Worm (Caenorhabditis elegans) whole organism, L1 larva: ENCODE measurements around the gene F20A1.6.

Experiments used
- C16A3.4 ChIP-seq: fragments of 150-350 bp; optimal IDR thresholded peaks from 2 replicates; lab custom pipeline; 2014; ENCODE audit warnings: missing biosample characterization, missing genetic modification characterization
- C34B4.2 ChIP-seq: sonication (generic microtip); optimal IDR thresholded peaks from 2 replicates; lab custom pipeline; 2017; ENCODE audit warnings: mild to moderate bottlenecking, missing genetic modification characterization, missing compliant biosample characterization
- alr-1 ChIP-seq: fragments of 200-800 bp; sonication (Bioruptor generic); optimal IDR thresholded peaks from 2 replicates; lab custom pipeline; 2018; ENCODE audit warnings: borderline replicate concordance, mild to moderate bottlenecking, missing genetic modification characterization, missing compliant biosample characterization
- aly-2 ChIP-seq: fragments of 150-350 bp; optimal IDR thresholded peaks from 2 replicates; lab custom pipeline; 2014; ENCODE audit warnings: missing biosample characterization, missing genetic modification characterization
- blmp-1 ChIP-seq: fragments of 150-350 bp; optimal IDR thresholded peaks from 2 replicates; lab custom pipeline; 2014; ENCODE audit warnings: missing biosample characterization, missing genetic modification characterization
- ceh-82 ChIP-seq, 3 experiments: fragments of 150-350 bp in 1 of 3; sonication (generic microtip) in 2 of 3; optimal IDR thresholded peaks; 2 replicates each; lab custom pipeline; 2014 to 2017; ENCODE audit warnings: missing biosample characterization in 3 of 3, missing genetic modification characterization in 3 of 3
- ceh-88 ChIP-seq: fragments of 200-800 bp; sonication (Bioruptor generic); IDR thresholded peaks from 2 replicates; pipeline ENCODE4 v1.3.6; 2022; ENCODE audit warnings: missing genetic modification characterization, missing compliant biosample characterization
- ceh-90 ChIP-seq: sonication (generic microtip); optimal IDR thresholded peaks from 2 replicates; lab custom pipeline; 2016; ENCODE audit warnings: missing genetic modification characterization, missing compliant biosample characterization
- ces-1 ChIP-seq: fragments of 150-350 bp; optimal IDR thresholded peaks from 2 replicates; lab custom pipeline; 2014; ENCODE audit warnings: missing biosample characterization, missing genetic modification reagents, missing genetic modification characterization
- dpl-1 ChIP-seq, 3 experiments: fragments of 150-350 bp in 2 of 3; sonication (generic microtip) in 1 of 3; optimal IDR thresholded peaks; 2 replicates each; lab custom pipeline; 2014 to 2017; ENCODE audit warnings: missing biosample characterization in 3 of 3, missing genetic modification characterization in 3 of 3, missing genetic modification reagents in 3 of 3
- dsc-1 ChIP-seq: sonication (generic microtip); optimal IDR thresholded peaks from 2 replicates; lab custom pipeline; 2016; ENCODE audit warnings: mild to moderate bottlenecking, missing genetic modification characterization, missing compliant biosample characterization
- efl-3 ChIP-seq: fragments of 200-800 bp; sonication (Bioruptor generic); optimal IDR thresholded peaks from 2 replicates; lab custom pipeline; 2018; ENCODE audit warnings: mild to moderate bottlenecking, missing genetic modification characterization, missing compliant biosample characterization
- egl-13 ChIP-seq: sonication (generic microtip); optimal IDR thresholded peaks from 2 replicates; lab custom pipeline; 2016; ENCODE audit warnings: missing genotype, missing genetic modification reagents, missing genetic modification characterization, missing compliant biosample characterization
- elt-2 ChIP-seq: sonication (generic microtip); optimal IDR thresholded peaks from 2 replicates; lab custom pipeline; 2016; ENCODE audit warnings: missing genetic modification characterization, mild to moderate bottlenecking, inconsistent platforms, missing compliant biosample characterization, missing genetic modification reagents
- elt-3 ChIP-seq, 6 experiments: fragments of 150-350 bp in 1 of 6; sonication (generic microtip); optimal IDR thresholded peaks; 2 replicates each; lab custom pipeline; 2017 to 2018; ENCODE audit warnings: missing biosample characterization in 6 of 6, missing genetic modification characterization in 6 of 6, inconsistent platforms in 1 of 6
- fkh-8 ChIP-seq: sonication (generic microtip); optimal IDR thresholded peaks from 2 replicates; lab custom pipeline; 2016; ENCODE audit warnings: mild to moderate bottlenecking, missing genetic modification characterization, missing compliant biosample characterization
- grh-1 ChIP-seq: fragments of 200-800 bp; sonication (Bioruptor generic); IDR thresholded peaks from 2 replicates; pipeline ENCODE4 v1.3.6; 2022; ENCODE audit warnings: missing genetic modification reagents, missing genetic modification characterization, missing compliant biosample characterization
- hpl-2 ChIP-seq: fragments of 150-350 bp; optimal IDR thresholded peaks from 2 replicates; lab custom pipeline; 2014; ENCODE audit warnings: missing biosample characterization, missing genetic modification reagents, missing genetic modification characterization
- isw-1 ChIP-seq: fragments of 200-800 bp; sonication (Bioruptor generic); IDR thresholded peaks from 2 replicates; pipeline ENCODE4 v1.3.6; 2022; ENCODE audit warnings: missing genetic modification characterization, missing compliant biosample characterization
- lin-14 ChIP-seq: fragments of 200-800 bp; sonication (Bioruptor generic); optimal IDR thresholded peaks from 2 replicates; lab custom pipeline; 2018; ENCODE audit warnings: mild to moderate bottlenecking, missing genetic modification characterization, moderate library complexity, missing compliant biosample characterization
- lin-15B ChIP-seq: fragments of 150-350 bp; sonication (generic microtip); optimal IDR thresholded peaks from 3 replicates; lab custom pipeline; 2014; ENCODE audit warnings: missing biosample characterization, missing genetic modification characterization
- lin-35 ChIP-seq, 2 experiments: fragments of 150-350 bp; optimal IDR thresholded peaks; 2 replicates each; lab custom pipeline; 2014; ENCODE audit warnings: missing biosample characterization in 2 of 2, missing genetic modification characterization in 2 of 2, missing genetic modification reagents in 2 of 2
- lsy-2 ChIP-seq, 2 experiments: fragments of 150-350 bp; optimal IDR thresholded peaks; 2 replicates each; lab custom pipeline; 2014; ENCODE audit warnings: missing biosample characterization in 2 of 2, missing genetic modification characterization in 2 of 2
- mef-2 ChIP-seq: fragments of 150-350 bp; optimal IDR thresholded peaks from 2 replicates; lab custom pipeline; 2014; ENCODE audit warnings: missing biosample characterization, missing genetic modification characterization
- nhr-20 ChIP-seq: sonication (generic microtip); optimal IDR thresholded peaks from 2 replicates; lab custom pipeline; 2016; ENCODE audit warnings: mild to moderate bottlenecking, missing genetic modification characterization, missing compliant biosample characterization
- nhr-28 ChIP-seq: fragments of 150-350 bp; optimal IDR thresholded peaks from 2 replicates; lab custom pipeline; 2014; ENCODE audit warnings: missing biosample characterization, missing genetic modification characterization
- nhr-76 ChIP-seq: sonication (generic microtip); optimal IDR thresholded peaks from 2 replicates; lab custom pipeline; 2017; ENCODE audit warnings: missing biosample characterization, missing genetic modification characterization
- nhr-85 ChIP-seq: sonication (generic microtip); peaks from one replicate; lab custom pipeline; 2016; ENCODE audit warnings: missing genetic modification characterization, inconsistent platforms, missing compliant biosample characterization
- nhr-90 ChIP-seq: sonication (generic microtip); optimal IDR thresholded peaks from 2 replicates; lab custom pipeline; 2016; ENCODE audit warnings: mild to moderate bottlenecking, missing genetic modification characterization, missing compliant biosample characterization; ENCODE audit not compliant: poor library complexity
- pag-3 ChIP-seq: sonication (generic microtip); optimal IDR thresholded peaks from 2 replicates; lab custom pipeline; 2017; ENCODE audit warnings: missing genetic modification characterization, mild to moderate bottlenecking, missing compliant biosample characterization, antibody characterized with exemption, borderline replicate concordance; ENCODE audit not compliant: insufficient read depth
- rnt-1 ChIP-seq: sonication (generic microtip); optimal IDR thresholded peaks from 2 replicates; lab custom pipeline; 2016; ENCODE audit warnings: mild to moderate bottlenecking, missing genetic modification characterization, moderate library complexity, missing compliant biosample characterization
- snpc-4 ChIP-seq: fragments of 150-350 bp; optimal IDR thresholded peaks from 2 replicates; lab custom pipeline; 2014; ENCODE audit warnings: missing biosample characterization, missing genetic modification characterization
- snu-23 ChIP-seq: sonication (generic microtip); optimal IDR thresholded peaks from 2 replicates; lab custom pipeline; 2016; ENCODE audit warnings: missing genetic modification characterization, missing compliant biosample characterization
- tlp-1 ChIP-seq: fragments of 150-350 bp; optimal IDR thresholded peaks from 2 replicates; lab custom pipeline; 2014; ENCODE audit warnings: missing biosample characterization, missing genetic modification characterization
- unc-30 ChIP-seq: sonication (generic microtip); optimal IDR thresholded peaks from 2 replicates; lab custom pipeline; 2017; ENCODE audit warnings: missing biosample characterization, missing genetic modification characterization
- unc-86 ChIP-seq: sonication (generic microtip); optimal IDR thresholded peaks from 2 replicates; lab custom pipeline; 2016; ENCODE audit warnings: missing genetic modification characterization, missing compliant biosample characterization
- zag-1 ChIP-seq: fragments of 150-350 bp; optimal IDR thresholded peaks from 2 replicates; lab custom pipeline; 2014; ENCODE audit warnings: missing biosample characterization, missing genetic modification characterization

The F20A1.6 gene

DNA sequence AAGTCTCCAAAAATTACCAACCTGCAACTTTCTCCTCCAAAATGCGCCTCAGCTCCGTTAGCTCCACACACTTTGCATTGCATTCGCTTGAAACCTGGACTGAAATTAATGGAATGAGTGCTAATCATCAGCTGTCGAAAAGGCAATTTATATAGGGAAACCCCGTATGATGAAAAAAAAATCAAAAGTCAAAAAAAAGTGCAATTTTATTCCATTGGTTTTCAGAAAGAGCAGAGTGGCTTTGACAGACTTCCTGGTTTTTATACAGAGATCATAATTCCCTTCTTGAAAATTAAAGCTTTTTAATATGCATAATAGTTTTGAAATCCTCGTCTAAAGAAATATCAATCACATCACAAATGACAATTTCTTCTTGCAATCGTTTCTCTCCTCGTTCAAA lies 39.3 kb downstream of the F20A1.6 start, which contains the start of gene nhr-139:
TSS of gene nhr-139 (minus strand) at position 101 of the 400 bp plus-strand sequence.
- TF ChIP-seq lsy-2 (tag; optimal IDR thresholded peaks at IDR 0.05; lab: Kevin White, UChicago), result no peak
- no peak for TF ChIP-seq ceh-82 (tag; optimal IDR thresholded peaks at IDR 0.05; lab: Kevin White, UChicago)
- no peak for TF ChIP-seq alr-1 (tag; lab: Kevin White, UChicago)
- TF ChIP-seq snpc-4 (tag; lab: Kevin White, UChicago), result no peak
- no peak for TF ChIP-seq elt-2 (tag; lab: Kevin White, UChicago)
- no peak for TF ChIP-seq mef-2 (tag; lab: Kevin White, UChicago)
- TF ChIP-seq egl-13 (tag; lab: Kevin White, UChicago), result no peak
- TF ChIP-seq nhr-90 (tag; lab: Kevin White, UChicago), result no peak
- no peak for TF ChIP-seq C34B4.2 (tag; lab: Kevin White, UChicago)
- no peak for TF ChIP-seq zag-1 (tag; lab: Kevin White, UChicago)
- TF ChIP-seq C16A3.4 (tag; lab: Kevin White, UChicago), result no peak
- no peak for TF ChIP-seq unc-30 (tag; lab: Kevin White, UChicago)
- no peak for TF ChIP-seq pag-3 (tag; lab: Kevin White, UChicago)
- no peak for TF ChIP-seq elt-3 (tag; optimal IDR thresholded peaks at IDR 0.05; lab: Kevin White, UChicago)
- TF ChIP-seq blmp-1 (tag; lab: Kevin White, UChicago), result no peak

ce11 chrV:6985943-6986342 lies 41.0 kb downstream of the F20A1.6 start, which contains the start of gene nhr-163:
nhr-163 (minus strand) TSS chrV:6986043.
- TF ChIP-seq snpc-4 (tag; lab: Kevin White, UChicago), result no peak
- TF ChIP-seq efl-3, result no peak
- TF ChIP-seq alr-1 (tag; lab: Kevin White, UChicago), result no peak
- no peak for TF ChIP-seq nhr-85 (tag; lab: Kevin White, UChicago)
- no peak for TF ChIP-seq ceh-90 (tag; lab: Kevin White, UChicago)
- no peak for TF ChIP-seq lin-14 (GFP tag; lab: Kevin White, UChicago)
- TF ChIP-seq tlp-1, result no peak
- no peak for TF ChIP-seq lsy-2 (tag; optimal IDR thresholded peaks at IDR 0.05; lab: Kevin White, UChicago)
- no peak for TF ChIP-seq grh-1 (GFP tag; lab: Robert Waterston, UW)
- TF ChIP-seq lin-15B (tag; lab: Kevin White, UChicago), result no peak
- TF ChIP-seq mef-2 (tag; lab: Kevin White, UChicago), result no peak
- no peak for TF ChIP-seq nhr-28
- TF ChIP-seq fkh-8 (tag; lab: Kevin White, UChicago), result no peak
- TF ChIP-seq egl-13 (tag; lab: Kevin White, UChicago), result no peak
- no peak for TF ChIP-seq dsc-1 (tag; lab: Kevin White, UChicago)
- no peak for TF ChIP-seq lin-35 (GFP tag; optimal IDR thresholded peaks at IDR 0.05; lab: Kevin White, UChicago)
- TF ChIP-seq dpl-1 (GFP tag; optimal IDR thresholded peaks at IDR 0.05; lab: Kevin White, UChicago), result no peak

DNA sequence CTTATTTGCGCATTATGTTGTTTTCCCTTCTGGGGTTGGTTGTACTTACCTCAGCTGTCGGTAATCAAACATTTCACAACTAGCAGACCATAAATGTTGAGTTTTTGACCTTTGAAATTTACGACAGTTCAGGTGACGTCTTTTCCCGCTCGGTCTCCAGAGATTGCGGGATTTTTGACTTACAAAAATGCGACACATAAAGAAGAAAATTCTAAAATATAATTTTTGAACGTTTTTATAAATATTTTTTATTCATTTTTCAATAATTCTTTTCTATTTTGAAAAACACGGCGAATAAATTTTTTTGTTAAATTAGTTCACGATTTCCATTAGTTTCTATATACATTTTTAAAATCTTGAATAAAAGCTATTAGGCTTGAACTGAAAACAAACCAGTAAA lies 44.1 kb downstream of the F20A1.6 start, which contains the start of gene nhr-161:
TSS of gene nhr-161 (minus strand) at position 101 of the 400 bp plus-strand sequence.
- TF ChIP-seq hpl-2 (GFP tag; lab: Kevin White, UChicago) (no peak), unc-86 (tag; lab: Kevin White, UChicago) (no peak), ceh-88 (no peak), isw-1 (no peak), lin-14 (GFP tag; lab: Kevin White, UChicago) (no peak), aly-2 (no peak), snu-23 (GFP tag; lab: Kevin White, UChicago) (no peak), fkh-8 (tag; lab: Kevin White, UChicago) (no peak), ces-1 (GFP tag; lab: Kevin White, UChicago) (no peak), rnt-1 (tag; lab: Kevin White, UChicago) (no peak), alr-1 (tag; lab: Kevin White, UChicago) (no peak), nhr-76 (tag; lab: Kevin White, UChicago) (no peak), nhr-20 (tag; lab: Kevin White, UChicago) (no peak)
